Worm (Caenorhabditis elegans): ENCODE data around the gene gspd-1.

DNA sequence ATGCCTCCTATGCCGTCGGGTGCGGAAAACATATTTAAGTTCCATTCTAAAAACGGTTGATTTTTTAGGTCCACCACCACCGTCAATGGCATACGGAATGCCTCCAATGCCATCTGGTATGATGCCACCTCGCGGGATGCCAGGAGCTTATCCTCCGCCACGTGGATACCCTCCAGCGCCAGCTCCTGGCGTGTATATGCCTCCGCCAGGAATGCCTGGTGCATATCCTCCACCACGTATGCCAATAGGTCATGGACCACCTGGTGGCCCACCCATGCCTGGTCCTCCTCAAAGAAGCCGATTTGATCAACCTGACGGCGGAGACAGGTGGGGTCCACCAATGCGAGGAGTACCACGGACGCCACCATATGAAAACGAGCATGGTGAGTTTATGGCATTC lies 5.7 kb upstream of the gspd-1 start:
- TF ChIP-seq sma-3 (GFP tag; optimal IDR thresholded peaks at IDR 0.05) (no peak), lin-11 (tag; optimal IDR thresholded peaks at IDR 0.05) (no peak)

Measured in whole organism, L2 larva.